Worm (Caenorhabditis elegans) whole organism, L1 larva: ENCODE data around the gene C16A3.5.

ENCODE experiments used
- C34B4.2 ChIP-seq: sonication (generic microtip); optimal IDR thresholded peaks from 2 replicates; lab custom pipeline; 2017; ENCODE audit warnings: mild to moderate bottlenecking, missing genetic modification characterization, missing compliant biosample characterization
- F16B12.6 ChIP-seq: fragments of 150-350 bp; optimal IDR thresholded peaks from 2 replicates; lab custom pipeline; 2014; ENCODE audit warnings: missing biosample characterization, missing genetic modification characterization
- Y116A8C.19 ChIP-seq: sonication (generic microtip); optimal IDR thresholded peaks from 2 replicates; lab custom pipeline; 2016; ENCODE audit warnings: missing compliant biosample characterization, missing genetic modification characterization, borderline replicate concordance
- aha-1 ChIP-seq: fragments of 150-350 bp; optimal IDR thresholded peaks from 2 replicates; lab custom pipeline; 2014; ENCODE audit warnings: missing biosample characterization, missing genetic modification characterization
- alr-1 ChIP-seq: fragments of 200-800 bp; sonication (Bioruptor generic); optimal IDR thresholded peaks from 2 replicates; lab custom pipeline; 2018; ENCODE audit warnings: borderline replicate concordance, mild to moderate bottlenecking, missing genetic modification characterization, missing compliant biosample characterization
- aly-2 ChIP-seq: fragments of 150-350 bp; optimal IDR thresholded peaks from 2 replicates; lab custom pipeline; 2014; ENCODE audit warnings: missing biosample characterization, missing genetic modification characterization
- blmp-1 ChIP-seq: fragments of 150-350 bp; optimal IDR thresholded peaks from 2 replicates; lab custom pipeline; 2014; ENCODE audit warnings: missing biosample characterization, missing genetic modification characterization
- ceh-82 ChIP-seq, 3 experiments: fragments of 150-350 bp in 1 of 3; sonication (generic microtip) in 2 of 3; optimal IDR thresholded peaks; 2 replicates each; lab custom pipeline; 2014 to 2017; ENCODE audit warnings: missing biosample characterization in 3 of 3, missing genetic modification characterization in 3 of 3
- ceh-90 ChIP-seq: sonication (generic microtip); optimal IDR thresholded peaks from 2 replicates; lab custom pipeline; 2016; ENCODE audit warnings: missing genetic modification characterization, missing compliant biosample characterization
- ces-1 ChIP-seq: fragments of 150-350 bp; optimal IDR thresholded peaks from 2 replicates; lab custom pipeline; 2014; ENCODE audit warnings: missing biosample characterization, missing genetic modification reagents, missing genetic modification characterization
- efl-1 ChIP-seq, 4 experiments: fragments of 150-350 bp; optimal IDR thresholded peaks in 3 of 4; peaks in 1 of 4; 1 replicate in 1 of 4; 2 replicates in 3 of 4; lab custom pipeline; 2014; ENCODE audit warnings: missing biosample characterization in 2 of 4, missing genetic modification characterization in 2 of 4, missing genetic modification reagents in 2 of 4
- efl-3 ChIP-seq: fragments of 200-800 bp; sonication (Bioruptor generic); optimal IDR thresholded peaks from 2 replicates; lab custom pipeline; 2018; ENCODE audit warnings: mild to moderate bottlenecking, missing genetic modification characterization, missing compliant biosample characterization
- egl-27 ChIP-seq, 2 experiments: fragments of 150-350 bp in 1 of 2; sonication (generic microtip); optimal IDR thresholded peaks; 3 replicates each; lab custom pipeline; 2017 to 2018; ENCODE audit warnings: missing biosample characterization in 2 of 2, missing genetic modification characterization in 2 of 2, missing genetic modification reagents in 2 of 2
- elt-3 ChIP-seq, 6 experiments: fragments of 150-350 bp in 1 of 6; sonication (generic microtip); optimal IDR thresholded peaks; 2 replicates each; lab custom pipeline; 2017 to 2018; ENCODE audit warnings: missing biosample characterization in 6 of 6, missing genetic modification characterization in 6 of 6, inconsistent platforms in 1 of 6
- ets-5 ChIP-seq: fragments of 200-800 bp; sonication (Bioruptor generic); IDR thresholded peaks from 2 replicates; pipeline ENCODE4 v1.3.6; 2022; ENCODE audit warnings: missing genetic modification characterization, missing compliant biosample characterization
- fkh-10 ChIP-seq: sonication (generic microtip); optimal IDR thresholded peaks from 2 replicates; lab custom pipeline; 2017; ENCODE audit warnings: missing biosample characterization, missing genetic modification reagents, missing genetic modification characterization
- fkh-4 ChIP-seq: sonication (generic microtip); optimal IDR thresholded peaks from 2 replicates; lab custom pipeline; 2016; ENCODE audit warnings: missing compliant biosample characterization, missing genetic modification characterization, borderline replicate concordance
- fkh-8 ChIP-seq: sonication (generic microtip); optimal IDR thresholded peaks from 2 replicates; lab custom pipeline; 2016; ENCODE audit warnings: mild to moderate bottlenecking, missing genetic modification characterization, missing compliant biosample characterization
- fos-1 ChIP-seq: fragments of 150-350 bp; optimal IDR thresholded peaks from 2 replicates; lab custom pipeline; 2014; ENCODE audit warnings: missing biosample characterization, missing genetic modification characterization
- grh-1 ChIP-seq: fragments of 200-800 bp; sonication (Bioruptor generic); IDR thresholded peaks from 2 replicates; pipeline ENCODE4 v1.3.6; 2022; ENCODE audit warnings: missing genetic modification reagents, missing genetic modification characterization, missing compliant biosample characterization
- hlh-4 ChIP-seq: sonication (generic microtip); optimal IDR thresholded peaks from 2 replicates; lab custom pipeline; 2016; ENCODE audit warnings: mild to moderate bottlenecking, missing genetic modification characterization, missing compliant biosample characterization
- isw-1 ChIP-seq: fragments of 200-800 bp; sonication (Bioruptor generic); IDR thresholded peaks from 2 replicates; pipeline ENCODE4 v1.3.6; 2022; ENCODE audit warnings: missing genetic modification characterization, missing compliant biosample characterization
- lin-14 ChIP-seq: fragments of 200-800 bp; sonication (Bioruptor generic); optimal IDR thresholded peaks from 2 replicates; lab custom pipeline; 2018; ENCODE audit warnings: mild to moderate bottlenecking, missing genetic modification characterization, moderate library complexity, missing compliant biosample characterization
- lin-35 ChIP-seq, 2 experiments: fragments of 150-350 bp; optimal IDR thresholded peaks; 2 replicates each; lab custom pipeline; 2014; ENCODE audit warnings: missing biosample characterization in 2 of 2, missing genetic modification characterization in 2 of 2, missing genetic modification reagents in 2 of 2
- lin-39 ChIP-seq: fragments of 150-350 bp; optimal IDR thresholded peaks from 2 replicates; lab custom pipeline; 2014; ENCODE audit warnings: missing biosample characterization, missing genetic modification reagents, missing genetic modification characterization
- mab-9 ChIP-seq: fragments of 200-800 bp; sonication (Bioruptor generic); IDR thresholded peaks from 2 replicates; pipeline ENCODE4 v1.3.6; 2022; ENCODE audit warnings: missing genetic modification reagents, missing genetic modification characterization, missing compliant biosample characterization
- mdl-1 ChIP-seq, 2 experiments: fragments of 150-350 bp; optimal IDR thresholded peaks; 2 replicates each; lab custom pipeline; 2014 to 2017; ENCODE audit warnings: missing biosample characterization in 2 of 2, missing genetic modification characterization in 2 of 2, inconsistent platforms in 1 of 2
- mef-2 ChIP-seq: fragments of 150-350 bp; optimal IDR thresholded peaks from 2 replicates; lab custom pipeline; 2014; ENCODE audit warnings: missing biosample characterization, missing genetic modification characterization
- mep-1 ChIP-seq: fragments of 150-350 bp; optimal IDR thresholded peaks from 2 replicates; lab custom pipeline; 2014; ENCODE audit warnings: missing biosample characterization, missing genetic modification characterization
- nhr-11 ChIP-seq: fragments of 150-350 bp; optimal IDR thresholded peaks from 2 replicates; lab custom pipeline; 2014; ENCODE audit warnings: missing biosample characterization, missing genetic modification characterization
- nhr-19 ChIP-seq: fragments of 200-800 bp; sonication (Bioruptor generic); conservative IDR thresholded peaks from 2 replicates; pipeline ENCODE4 v1.3.6; 2022; ENCODE audit warnings: missing genetic modification characterization, missing compliant biosample characterization
- nhr-237 ChIP-seq: fragments of 150-350 bp; optimal IDR thresholded peaks from 2 replicates; lab custom pipeline; 2014; ENCODE audit warnings: missing biosample characterization, missing genetic modification characterization
- nhr-28 ChIP-seq: fragments of 150-350 bp; optimal IDR thresholded peaks from 2 replicates; lab custom pipeline; 2014; ENCODE audit warnings: missing biosample characterization, missing genetic modification characterization
- nhr-71 ChIP-seq: sonication (generic microtip); optimal IDR thresholded peaks from 2 replicates; lab custom pipeline; 2016; ENCODE audit warnings: mild to moderate bottlenecking, missing genetic modification characterization, moderate library complexity, missing compliant biosample characterization
- nhr-76 ChIP-seq: sonication (generic microtip); optimal IDR thresholded peaks from 2 replicates; lab custom pipeline; 2017; ENCODE audit warnings: missing biosample characterization, missing genetic modification characterization
- nhr-77 ChIP-seq: fragments of 150-350 bp; optimal IDR thresholded peaks from 2 replicates; lab custom pipeline; 2014; ENCODE audit warnings: missing biosample characterization, missing genetic modification characterization
- nhr-84 ChIP-seq: sonication (generic microtip); optimal IDR thresholded peaks from 2 replicates; lab custom pipeline; 2017; ENCODE audit warnings: missing biosample characterization, missing genetic modification characterization
- nhr-85 ChIP-seq: sonication (generic microtip); peaks from one replicate; lab custom pipeline; 2016; ENCODE audit warnings: missing genetic modification characterization, inconsistent platforms, missing compliant biosample characterization
- pax-3 ChIP-seq: fragments of 200-800 bp; sonication (Bioruptor generic); optimal IDR thresholded peaks from 2 replicates; lab custom pipeline; 2018; ENCODE audit warnings: mild to moderate bottlenecking, missing genetic modification characterization, moderate library complexity, missing compliant biosample characterization
- rnt-1 ChIP-seq: sonication (generic microtip); optimal IDR thresholded peaks from 2 replicates; lab custom pipeline; 2016; ENCODE audit warnings: mild to moderate bottlenecking, missing genetic modification characterization, moderate library complexity, missing compliant biosample characterization
- snpc-4 ChIP-seq: fragments of 150-350 bp; optimal IDR thresholded peaks from 2 replicates; lab custom pipeline; 2014; ENCODE audit warnings: missing biosample characterization, missing genetic modification characterization
- snu-23 ChIP-seq: sonication (generic microtip); optimal IDR thresholded peaks from 2 replicates; lab custom pipeline; 2016; ENCODE audit warnings: missing genetic modification characterization, missing compliant biosample characterization
- tlp-1 ChIP-seq: fragments of 150-350 bp; optimal IDR thresholded peaks from 2 replicates; lab custom pipeline; 2014; ENCODE audit warnings: missing biosample characterization, missing genetic modification characterization
- unc-130 ChIP-seq: fragments of 150-350 bp; optimal IDR thresholded peaks from 2 replicates; lab custom pipeline; 2017; ENCODE audit warnings: missing biosample characterization, missing genetic modification characterization, inconsistent platforms
- unc-30 ChIP-seq: sonication (generic microtip); optimal IDR thresholded peaks from 2 replicates; lab custom pipeline; 2017; ENCODE audit warnings: missing biosample characterization, missing genetic modification characterization
- ztf-4 ChIP-seq: fragments of 150-350 bp; optimal IDR thresholded peaks from 2 replicates; lab custom pipeline; 2014; ENCODE audit warnings: missing biosample characterization, missing genetic modification characterization

The C16A3.5 gene

DNA sequence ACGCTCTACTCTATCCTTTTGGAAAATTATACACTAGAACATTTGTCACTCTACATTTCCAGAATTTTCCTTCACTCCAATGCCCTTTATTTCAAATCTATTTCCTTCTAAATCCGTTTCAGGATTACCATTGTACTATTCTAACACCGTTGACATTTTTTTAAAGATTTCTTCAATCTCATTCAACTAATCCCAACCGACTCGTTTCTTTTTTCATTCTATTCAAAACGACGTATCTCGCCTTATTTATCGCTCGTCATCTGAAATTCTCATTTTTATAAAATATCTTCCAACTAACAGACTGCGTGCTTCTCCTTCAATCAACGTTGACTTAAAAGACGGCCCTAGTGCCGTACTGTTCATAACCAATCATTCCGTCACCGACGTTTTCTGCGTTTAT lies 27.5 kb upstream of the C16A3.5 start, which contains the start of gene akap-1:
Gene akap-1 (plus strand): TSS at position 301 of the 400 bp plus-strand sequence.
- peak; percentile 2 for TF ChIP-seq pax-3
- no peak for TF ChIP-seq nhr-84 (tag; lab: Kevin White, UChicago)
- TF ChIP-seq, all 84 proteins: peak for 1

DNA sequence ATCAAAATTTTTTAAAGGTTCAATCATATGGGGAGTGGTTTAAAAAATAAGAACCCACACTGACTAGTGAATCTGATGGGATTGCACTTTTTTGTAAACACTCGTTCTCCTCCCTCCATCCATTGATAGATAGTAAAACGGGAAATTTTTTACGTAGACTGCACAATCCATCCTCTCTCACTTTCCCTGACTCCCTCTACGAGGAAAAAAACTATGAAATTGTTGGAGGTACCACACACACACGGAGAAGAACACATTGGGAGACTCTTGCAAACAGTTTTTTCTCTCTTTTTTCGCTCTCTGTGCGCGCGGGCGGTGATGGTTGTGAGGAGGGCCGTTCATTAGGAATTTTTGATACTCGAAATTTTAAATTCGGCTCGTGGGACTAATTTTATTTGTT lies 25.2 kb upstream of the C16A3.5 start:
- TF ChIP-seq mab-9 (GFP tag; lab: Robert Waterston, UW) = no peak
- TF ChIP-seq nhr-77 = peak; percentile 8
- no peak for TF ChIP-seq lin-35 (GFP tag; optimal IDR thresholded peaks at IDR 0.05; lab: Kevin White, UChicago)
- peak; percentile 2 for TF ChIP-seq rnt-1 (tag; lab: Kevin White, UChicago)
- no peak for TF ChIP-seq efl-1 (optimal IDR thresholded peaks at IDR 0.05; lab: Kevin White, UChicago)
- peak in 1 of 2 experiments; percentile 58 for TF ChIP-seq efl-1 (GFP tag; optimal IDR thresholded peaks at IDR 0.05 in 1 of 2; lab: Kevin White, UChicago)

DNA sequence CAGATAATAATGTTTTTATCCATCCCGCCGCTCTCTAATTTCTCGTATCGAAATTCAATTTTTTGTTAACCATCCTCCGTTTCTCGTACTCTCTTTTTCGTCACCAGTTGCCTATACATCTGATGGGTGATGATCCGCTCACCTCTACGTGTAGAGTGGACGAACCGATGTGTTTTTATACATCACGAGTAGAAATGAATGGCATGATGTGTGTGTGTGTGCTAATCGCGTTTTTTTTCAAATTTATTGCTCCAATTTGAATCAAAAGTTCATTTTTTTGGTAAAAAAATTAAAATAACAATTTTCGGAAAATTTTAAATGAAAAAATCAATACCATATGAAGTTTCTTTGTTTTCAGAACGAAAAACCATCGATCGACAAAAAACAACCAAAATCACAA lies 24.6 kb upstream of the C16A3.5 start:
- TF ChIP-seq snu-23 = peak; percentile 44
- peak; percentile 28 for TF ChIP-seq lin-14
- TF ChIP-seq fkh-4 = no peak
- TF ChIP-seq rnt-1 (tag; lab: Kevin White, UChicago) = peak; percentile 2
- TF ChIP-seq lin-35 (GFP tag; optimal IDR thresholded peaks at IDR 0.05; lab: Kevin White, UChicago) = peak in 1 of 2 experiments; percentile 54
- no peak for TF ChIP-seq nhr-19
- TF ChIP-seq nhr-85 = peak; percentile 68
- no peak for TF ChIP-seq efl-1 (optimal IDR thresholded peaks at IDR 0.05; lab: Kevin White, UChicago)
- TF ChIP-seq efl-1 (GFP tag; optimal IDR thresholded peaks at IDR 0.05 in 1 of 2; lab: Kevin White, UChicago) = peak in 1 of 2 experiments; percentile 88
- TF ChIP-seq blmp-1 (tag; lab: Kevin White, UChicago) = peak; percentile 2
- no peak for TF ChIP-seq C34B4.2 (tag; lab: Kevin White, UChicago)

DNA sequence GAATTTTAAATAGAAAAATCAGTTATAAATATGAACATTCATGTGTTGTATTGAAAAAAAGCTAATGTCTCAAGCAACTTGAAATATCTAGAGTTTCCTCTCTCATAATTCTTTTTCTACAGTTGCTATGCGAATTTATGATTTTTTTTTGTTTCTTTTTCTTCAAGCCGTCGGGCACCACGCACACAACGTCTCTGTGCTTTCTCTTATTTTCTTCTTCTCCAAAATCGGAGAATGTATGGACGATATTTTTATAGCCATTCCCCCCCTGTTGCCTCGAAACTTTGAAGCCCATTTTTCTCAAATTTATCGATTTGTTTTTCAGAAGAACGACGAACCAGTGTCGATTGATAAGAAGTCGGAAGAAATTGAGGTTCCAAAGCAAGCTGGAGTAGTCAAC lies 23.8 kb upstream of the C16A3.5 start:
- TF ChIP-seq fos-1 (tag; lab: Kevin White, UChicago) = no peak
- TF ChIP-seq nhr-237 = no peak
- TF ChIP-seq ceh-90 (tag; lab: Kevin White, UChicago) = no peak
- TF ChIP-seq fkh-8 (tag; lab: Kevin White, UChicago) = no peak
- no peak for TF ChIP-seq fkh-10 (GFP tag; lab: Kevin White, UChicago)
- TF ChIP-seq egl-27 (tag; optimal IDR thresholded peaks at IDR 0.05; lab: Kevin White, UChicago) = no peak
- TF ChIP-seq ets-5 (GFP tag; lab: Robert Waterston, UW) = no peak
- no peak for TF ChIP-seq alr-1 (tag; lab: Kevin White, UChicago)
- no peak for TF ChIP-seq tlp-1 (tag; lab: Kevin White, UChicago)
- no peak for TF ChIP-seq ztf-4
- TF ChIP-seq nhr-71 (tag; lab: Kevin White, UChicago) = no peak
- no peak for TF ChIP-seq unc-30 (tag; lab: Kevin White, UChicago)
- no peak for TF ChIP-seq F16B12.6 (tag; lab: Kevin White, UChicago)
- no peak for TF ChIP-seq snpc-4 (tag; lab: Kevin White, UChicago)
- TF ChIP-seq ceh-82 (tag; optimal IDR thresholded peaks at IDR 0.05; lab: Kevin White, UChicago) = no peak
- TF ChIP-seq mep-1 (tag; lab: Kevin White, UChicago) = no peak
- TF ChIP-seq aly-2 (tag; lab: Kevin White, UChicago) = no peak
- TF ChIP-seq Y116A8C.19 (tag; lab: Kevin White, UChicago) = no peak
- no peak for TF ChIP-seq lin-39

DNA sequence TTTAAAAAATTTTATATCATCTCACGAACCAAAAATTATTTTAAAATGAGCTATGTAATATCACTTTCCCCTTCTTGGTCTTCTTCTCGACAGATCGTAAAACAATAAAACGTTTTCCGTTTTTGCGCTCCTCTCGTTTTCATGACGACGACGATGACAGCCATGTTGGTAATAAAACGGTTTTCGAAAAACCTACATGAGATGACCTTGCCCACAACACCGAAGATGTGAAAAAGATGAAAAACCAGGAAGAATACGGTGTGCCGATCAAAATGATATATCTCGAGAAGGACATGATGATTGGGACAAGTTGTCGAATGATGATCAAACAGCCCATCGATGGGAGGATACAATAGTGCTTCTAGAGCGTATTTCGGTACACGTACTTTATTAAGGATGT lies 21.9 kb upstream of the C16A3.5 start:
- TF ChIP-seq nhr-11 (tag; lab: Kevin White, UChicago) (no peak), lin-14 (peak; percentile 53), elt-3 (tag; optimal IDR thresholded peaks at IDR 0.05; lab: Kevin White, UChicago) (peak in 2 of 6 experiments; percentile 15 to 17), ces-1 (GFP tag; lab: Kevin White, UChicago) (no peak), fkh-4 (no peak), nhr-71 (tag; lab: Kevin White, UChicago) (no peak), ets-5 (GFP tag; lab: Robert Waterston, UW) (no peak), grh-1 (GFP tag; lab: Robert Waterston, UW) (no peak), nhr-84 (tag; lab: Kevin White, UChicago) (no peak), nhr-76 (tag; lab: Kevin White, UChicago) (no peak), isw-1 (GFP tag; lab: Robert Waterston, UW) (no peak), mef-2 (no peak), nhr-28 (tag; lab: Kevin White, UChicago) (no peak), unc-130 (tag; lab: Kevin White, UChicago) (no peak), aly-2 (tag; lab: Kevin White, UChicago) (no peak), efl-3 (no peak), hlh-4 (no peak), aha-1 (tag; lab: Kevin White, UChicago) (no peak), mdl-1 (tag; optimal IDR thresholded peaks at IDR 0.05; lab: Kevin White, UChicago) (no peak), nhr-77 (no peak)
